Worm (Caenorhabditis elegans) whole organism, mixed stage, embryonic: ENCODE measurements around the gene B0353.1.

Experiments used
- ceh-43 ChIP-seq: fragments of 200-800 bp; sonication (Bioruptor generic); optimal IDR thresholded peaks from 2 replicates; lab custom pipeline; 2018; ENCODE audit warnings: mild to moderate bottlenecking, missing genetic modification characterization, moderate library complexity, missing compliant biosample characterization
- ces-1 ChIP-seq: fragments of 150-350 bp; optimal IDR thresholded peaks from 2 replicates; lab custom pipeline; 2014; ENCODE audit warnings: missing biosample characterization, missing genetic modification reagents, missing genetic modification characterization
- elt-3 ChIP-seq: fragments of 150-350 bp; optimal IDR thresholded peaks from 2 replicates; lab custom pipeline; 2014; ENCODE audit warnings: missing biosample characterization, missing genetic modification characterization
- lsy-2 ChIP-seq: fragments of 150-350 bp; optimal IDR thresholded peaks from 2 replicates; lab custom pipeline; 2014; ENCODE audit warnings: missing biosample characterization, missing genetic modification characterization
- mab-5 ChIP-seq: fragments of 150-350 bp; optimal IDR thresholded peaks from 2 replicates; lab custom pipeline; 2014; ENCODE audit warnings: missing biosample characterization, missing genetic modification characterization
- mls-2 ChIP-seq: sonication (generic microtip); optimal IDR thresholded peaks from 2 replicates; lab custom pipeline; 2016; ENCODE audit warnings: mild to moderate bottlenecking, missing genetic modification characterization, moderate library complexity, missing compliant biosample characterization
- nhr-12 ChIP-seq: fragments of 150-350 bp; optimal IDR thresholded peaks from 2 replicates; lab custom pipeline; 2014; ENCODE audit warnings: missing biosample characterization, missing genetic modification characterization
- nhr-28 ChIP-seq: fragments of 150-350 bp; optimal IDR thresholded peaks from 2 replicates; lab custom pipeline; 2014; ENCODE audit warnings: missing biosample characterization, missing genetic modification characterization
- unc-39 ChIP-seq: fragments of 150-350 bp; optimal IDR thresholded peaks from 2 replicates; lab custom pipeline; 2014; ENCODE audit warnings: missing biosample characterization, missing genetic modification characterization
- unc-62 ChIP-seq: fragments of 150-350 bp; optimal IDR thresholded peaks from 2 replicates; lab custom pipeline; 2014; ENCODE audit warnings: missing biosample characterization, missing genetic modification reagents, missing genetic modification characterization
- ztf-11 ChIP-seq: fragments of 150-350 bp; optimal IDR thresholded peaks from 2 replicates; lab custom pipeline; 2014; ENCODE audit warnings: missing biosample characterization, missing genetic modification characterization

ce11 chrIII:587009-587408 lies 31.3 kb downstream of the B0353.1 start, which contains the start of gene helq-1:
- TF ChIP-seq ceh-43 (no peak), ztf-11 (no peak), elt-3 (tag; lab: Kevin White, UChicago) (no peak), unc-39 (tag; lab: Kevin White, UChicago) (no peak), nhr-12 (tag; lab: Kevin White, UChicago) (no peak), ces-1 (no peak), unc-62 (GFP tag; lab: Kevin White, UChicago) (no peak), mab-5 (tag; lab: Kevin White, UChicago) (no peak), nhr-28 (tag; lab: Kevin White, UChicago) (no peak), mls-2 (tag; lab: Kevin White, UChicago) (no peak), lsy-2 (tag; lab: Kevin White, UChicago) (no peak)
